Worm (Caenorhabditis elegans) whole organism, midembryonic: Measurements from ENCODE around the gene K11D12.6.
"Not testable (repeated sequence)": the region's sequence is repeated elsewhere in the genome, so short reads cannot be mapped to it uniquely, and the experiment has no call there.

Source experiments
- T22C8.4 ChIP-seq: fragments of 200-800 bp; sonication (Bioruptor generic); IDR thresholded peaks from 2 replicates; pipeline ENCODE4 v1.3.6; 2022; ENCODE audit warnings: missing genetic modification characterization, missing compliant biosample characterization
- cog-1 ChIP-seq: sonication (generic microtip); optimal IDR thresholded peaks from 2 replicates; lab custom pipeline; 2016; ENCODE audit warnings: missing genetic modification characterization, missing compliant biosample characterization
- flt-1 ChIP-seq: fragments of 200-800 bp; sonication (Bioruptor generic); IDR thresholded peaks from 2 replicates; pipeline ENCODE4 v1.3.6; 2022; ENCODE audit warnings: missing genetic modification characterization, missing compliant biosample characterization
- klf-2 ChIP-seq: fragments of 200-800 bp; sonication (Bioruptor generic); conservative IDR thresholded peaks from 2 replicates; pipeline ENCODE4 v1.3.6; 2022; ENCODE audit warnings: missing genetic modification reagents, missing genetic modification characterization, missing compliant biosample characterization
- ref-1 ChIP-seq: fragments of 200-800 bp; sonication (Bioruptor generic); conservative IDR thresholded peaks from 2 replicates; pipeline ENCODE4 v1.3.6; 2022; ENCODE audit warnings: missing genetic modification reagents, missing genetic modification characterization, missing compliant biosample characterization
- tab-1 ChIP-seq: fragments of 200-800 bp; sonication (Bioruptor generic); IDR thresholded peaks from 2 replicates; pipeline ENCODE4 v1.3.6; 2022; ENCODE audit warnings: missing genetic modification characterization, missing compliant biosample characterization
- ztf-23 ChIP-seq: fragments of 200-800 bp; sonication (Bioruptor generic); IDR thresholded peaks from 2 replicates; pipeline ENCODE4 v1.3.6; 2022; ENCODE audit warnings: missing genetic modification reagents, missing genetic modification characterization, missing compliant biosample characterization
- ztf-29 ChIP-seq: fragments of 200-800 bp; sonication (Bioruptor generic); IDR thresholded peaks from 2 replicates; pipeline ENCODE4 v1.3.6; 2022; ENCODE audit warnings: missing genetic modification reagents, missing genetic modification characterization, missing compliant biosample characterization

DNA sequence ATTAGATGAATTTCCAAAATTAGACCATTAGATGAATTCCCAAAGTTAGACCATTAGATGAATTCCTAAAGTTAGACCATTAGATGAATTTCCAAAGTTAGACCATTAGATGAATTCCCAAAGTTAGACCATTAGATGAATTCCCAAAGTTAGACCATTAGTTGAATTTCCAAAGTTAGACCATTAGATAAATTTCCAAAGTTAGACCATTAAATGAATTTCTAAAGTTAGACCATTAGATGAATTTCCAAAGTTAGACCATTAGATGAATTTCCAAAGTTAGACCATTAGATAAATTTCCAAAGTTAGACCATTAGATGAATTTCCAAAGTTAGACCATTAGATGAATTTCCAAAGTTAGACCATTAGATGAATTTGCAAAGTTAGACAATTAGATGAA is 40.4 kb upstream of the K11D12.6 start:
- peak; percentile 90 for TF ChIP-seq ref-1 (GFP tag; lab: Robert Waterston, UW)
- not testable (repeated sequence) for TF ChIP-seq T22C8.4 (GFP tag; lab: Robert Waterston, UW); ztf-29 (GFP tag; lab: Robert Waterston, UW); cog-1 (tag; lab: Kevin White, UChicago)
- peak; percentile 89 for TF ChIP-seq klf-2 (GFP tag; lab: Robert Waterston, UW)
- TF ChIP-seq ztf-23 (GFP tag; lab: Robert Waterston, UW), result peak; percentile 95
- peak; percentile 68; the same call in 1 of the 2 replicates for TF ChIP-seq flt-1
- TF ChIP-seq tab-1 (GFP tag; lab: Robert Waterston, UW), result peak; percentile 82; the same call in 1 of the 2 replicates
